Fruit fly (Drosophila melanogaster) whole organism, adult: Measurements from ENCODE around the gene foi.

Source experiments
- CG33017 ChIP-seq: fragments of 200-800 bp; sonication (Bioruptor generic); optimal IDR thresholded peaks from 2 replicates; lab custom pipeline; 2018; ENCODE audit warnings: missing biosample characterization, mild to moderate bottlenecking, missing genetic modification characterization, moderate library complexity
- CG5204 ChIP-seq: fragments of 200-800 bp; sonication (Bioruptor generic); optimal IDR thresholded peaks from 2 replicates; lab custom pipeline; 2016; ENCODE audit warnings: missing biosample characterization, missing genetic modification characterization
- CG7045 ChIP-seq: fragments of 200-800 bp; sonication (Bioruptor generic); optimal IDR thresholded peaks from 2 replicates; lab custom pipeline; 2017; ENCODE audit warnings: missing biosample characterization, mild to moderate bottlenecking, missing genetic modification characterization
- CG7101 ChIP-seq: fragments of 200-800 bp; sonication (Bioruptor generic); optimal IDR thresholded peaks from 2 replicates; lab custom pipeline; 2018; ENCODE audit warnings: missing biosample characterization, mild to moderate bottlenecking, missing genetic modification characterization, moderate library complexity
- Hr96 ChIP-seq: fragments of 200-800 bp; sonication (Bioruptor generic); optimal IDR thresholded peaks from 2 replicates; lab custom pipeline; 2016; ENCODE audit warnings: missing biosample characterization, missing genetic modification characterization
- bab1 ChIP-seq: fragments of 200-800 bp; sonication (Bioruptor generic); optimal IDR thresholded peaks from 3 replicates; lab custom pipeline; 2019; ENCODE audit warnings: missing biosample characterization, mild to moderate bottlenecking, missing genetic modification characterization, moderate library complexity
- cic ChIP-seq: fragments of 200-800 bp; sonication (Bioruptor generic); optimal IDR thresholded peaks from 2 replicates; lab custom pipeline; 2017; ENCODE audit warnings: missing biosample characterization, mild to moderate bottlenecking, missing genetic modification characterization, moderate library complexity
- cnc ChIP-seq, 2 experiments: fragments of >200 bp; optimal IDR thresholded peaks; 2 replicates each; lab custom pipeline; 2017
- kay ChIP-seq: fragments of 200-800 bp; sonication (Bioruptor generic); peaks from one replicate; lab custom pipeline; 2016; ENCODE audit warnings: missing biosample characterization, missing genetic modification characterization, borderline replicate concordance
- pad ChIP-seq: fragments of 200-800 bp; sonication (Bioruptor generic); optimal IDR thresholded peaks from 3 replicates; lab custom pipeline; 2017; ENCODE audit warnings: missing biosample characterization, missing genetic modification characterization, mild to moderate bottlenecking, moderate library complexity, missing genetic modification reagents
- tj ChIP-seq: fragments of 200-800 bp; sonication (Bioruptor generic); optimal IDR thresholded peaks from 3 replicates; lab custom pipeline; 2017; ENCODE audit warnings: missing biosample characterization, mild to moderate bottlenecking, missing genetic modification characterization, moderate library complexity

- no peak for TF ChIP-seq CG5204 (GFP tag; lab: Kevin White, UChicago)
- TF ChIP-seq Hr96 (GFP tag; lab: Kevin White, UChicago): no peak
- TF ChIP-seq pad (GFP tag; lab: Kevin White, UChicago): no peak
- TF ChIP-seq cic (GFP tag; lab: Kevin White, UChicago): no peak
- TF ChIP-seq kay: no peak
- TF ChIP-seq tj (GFP tag; lab: Kevin White, UChicago): no peak
- no peak for TF ChIP-seq CG7101 (tag; lab: Kevin White, UChicago)
- no peak for TF ChIP-seq cnc (optimal IDR thresholded peaks at IDR 0.05; lab: Kevin White, UChicago)
- no peak for TF ChIP-seq CG33017 (tag; lab: Kevin White, UChicago)
- TF ChIP-seq bab1: no peak
- no peak for TF ChIP-seq CG7045 (GFP tag; lab: Kevin White, UChicago)
Measured at dm6 chr3L:8584086-8584485, 59.0 kb downstream of the foi start.
